Fruit fly (Drosophila melanogaster): ENCODE data around the gene AMPdeam.
A peak's percentile ranks its signal among the peaks of the same experiment; 100 is the strongest.

Gene AMPdeam

dm6 chrX:13821775-13822493, 23.7 kb downstream of the AMPdeam start, which contains the start of gene Clic:
Gene Clic, minus strand, starts transcription at chrX:13822307.
- TF ChIP-seq br (GFP tag; optimal IDR thresholded peaks at IDR 0.05) = no peak
- TF ChIP-seq Hnf4 (GFP tag; optimal IDR thresholded peaks at IDR 0.05) = no peak
- no peak for TF ChIP-seq Vsx2 (GFP tag; optimal IDR thresholded peaks at IDR 0.05; ENCODE audit: partially characterized antibody)
- TF ChIP-seq Dif (GFP tag; optimal IDR thresholded peaks at IDR 0.05; ENCODE audit: partially characterized antibody) = peak; percentile 41
- TF ChIP-seq psq (GFP tag; optimal IDR thresholded peaks at IDR 0.05) = peak; percentile 63
- no peak for TF ChIP-seq CG9705 (GFP tag; optimal IDR thresholded peaks at IDR 0.05)
- peak; percentile 23 for TF ChIP-seq Sp1 (GFP tag; optimal IDR thresholded peaks at IDR 0.05)
- no peak for TF ChIP-seq HLH106 (tag; optimal IDR thresholded peaks at IDR 0.05)
- TF ChIP-seq OdsH (GFP tag; optimal IDR thresholded peaks at IDR 0.05) = peak; percentile 15
- TF ChIP-seq dmrt93B (GFP tag; optimal IDR thresholded peaks at IDR 0.05) = no peak
- peak; percentile 46 for TF ChIP-seq rgr (GFP tag; optimal IDR thresholded peaks at IDR 0.05)
- no peak for TF ChIP-seq fru (GFP tag; optimal IDR thresholded peaks at IDR 0.05)
- no peak for TF ChIP-seq Hr78 (GFP tag; optimal IDR thresholded peaks at IDR 0.05)
- no peak for TF ChIP-seq CrebA (GFP tag; optimal IDR thresholded peaks at IDR 0.05; ENCODE audit: borderline replicate concordance)
- peak; percentile 12 for TF ChIP-seq Jra (GFP tag; optimal IDR thresholded peaks at IDR 0.05)
- TF ChIP-seq Rel (GFP tag; optimal IDR thresholded peaks at IDR 0.05) = no peak
- TF ChIP-seq Rel (tag; optimal IDR thresholded peaks at IDR 0.05) = peak; percentile 38
- peak; percentile 47 for TF ChIP-seq h (GFP tag; optimal IDR thresholded peaks at IDR 0.05)
- TF ChIP-seq Hr83 (GFP tag; optimal IDR thresholded peaks at IDR 0.05; ENCODE audit: poor library complexity, severe bottlenecking) = peak; percentile 66
- no peak for TF ChIP-seq GATAd (GFP tag; optimal IDR thresholded peaks at IDR 0.05)

- TF ChIP-seq CG32264 (GFP tag; optimal IDR thresholded peaks at IDR 0.05) (no peak), Rel (GFP tag; optimal IDR thresholded peaks at IDR 0.05) (no peak), Rel (tag; optimal IDR thresholded peaks at IDR 0.05) (no peak), ey (GFP tag; optimal IDR thresholded peaks at IDR 0.05) (no peak), dmrt93B (GFP tag; optimal IDR thresholded peaks at IDR 0.05) (no peak), Hr83 (GFP tag; optimal IDR thresholded peaks at IDR 0.05; ENCODE audit: poor library complexity, severe bottlenecking) (no peak), Myc (optimal IDR thresholded peaks at IDR 0.05) (no peak), jim (GFP tag; optimal IDR thresholded peaks at IDR 0.05) (no peak), Dif (GFP tag; optimal IDR thresholded peaks at IDR 0.05; ENCODE audit: partially characterized antibody) (no peak), usp (GFP tag; optimal IDR thresholded peaks at IDR 0.05) (no peak), HLH106 (tag; optimal IDR thresholded peaks at IDR 0.05) (peak; percentile 17), foxo (GFP tag; optimal IDR thresholded peaks at IDR 0.05) (peak in 1 of 2 experiments; percentile 37), Mio (GFP tag; optimal IDR thresholded peaks at IDR 0.05) (no peak), Vsx2 (GFP tag; optimal IDR thresholded peaks at IDR 0.05; ENCODE audit: partially characterized antibody) (no peak), lola (GFP tag; optimal IDR thresholded peaks at IDR 0.05) (no peak), sv (GFP tag; optimal IDR thresholded peaks at IDR 0.05) (no peak), Hr78 (GFP tag; optimal IDR thresholded peaks at IDR 0.05) (no peak), dl (GFP tag; optimal IDR thresholded peaks at IDR 0.05; ENCODE audit: insufficient read depth in 1 of 2, partially characterized antibody in 2 of 2) (no peak), Dfd (GFP tag; optimal IDR thresholded peaks at IDR 0.05) (no peak), N (GFP tag; optimal IDR thresholded peaks at IDR 0.05) (no peak), OdsH (GFP tag; optimal IDR thresholded peaks at IDR 0.05) (no peak), woc (GFP tag; optimal IDR thresholded peaks at IDR 0.05) (no peak), h (GFP tag; optimal IDR thresholded peaks at IDR 0.05) (peak; percentile 6), Sp1 (GFP tag; optimal IDR thresholded peaks at IDR 0.05) (peak; percentile 28), sage (GFP tag; optimal IDR thresholded peaks at IDR 0.05) (no peak), pan (optimal IDR thresholded peaks at IDR 0.05) (no peak), psq (GFP tag; optimal IDR thresholded peaks at IDR 0.05) (peak; percentile 84), dsf (GFP tag; optimal IDR thresholded peaks at IDR 0.05; ENCODE audit: borderline replicate concordance) (no peak), tai (GFP tag; optimal IDR thresholded peaks at IDR 0.05) (no peak), fru (GFP tag; optimal IDR thresholded peaks at IDR 0.05) (peak; percentile 24)
Measured at dm6 chrX:13821039-13821774, 24.5 kb downstream of the AMPdeam start.
